Worm (Caenorhabditis elegans) whole organism, young adult: ENCODE measurements around the gene gpd-4.
A peak's percentile ranks its signal among the peaks of the same experiment; 100 is the strongest.

Experiments used
- C06A6.2 ChIP-seq: fragments of 200-800 bp; sonication (Bioruptor generic); conservative IDR thresholded peaks from 2 replicates; pipeline ENCODE4 v1.3.6; 2022; ENCODE audit warnings: missing genetic modification characterization, missing compliant biosample characterization
- C17E4.6 ChIP-seq: fragments of 200-800 bp; sonication (Bioruptor generic); IDR thresholded peaks from 2 replicates; pipeline ENCODE4 v1.3.6; 2022; ENCODE audit warnings: missing genetic modification reagents, missing genetic modification characterization, missing compliant biosample characterization
- F37B4.10 ChIP-seq: fragments of 200-800 bp; sonication (Bioruptor generic); IDR thresholded peaks from 2 replicates; pipeline ENCODE4 v1.3.6; 2022; ENCODE audit warnings: missing genetic modification characterization, missing compliant biosample characterization
- F39B2.1 ChIP-seq: fragments of 200-800 bp; sonication (Bioruptor generic); IDR thresholded peaks from 2 replicates; pipeline ENCODE4 v1.3.6; 2022; ENCODE audit warnings: missing genetic modification reagents, missing genetic modification characterization, missing compliant biosample characterization
- F49E8.2 ChIP-seq: sonication (generic microtip); optimal IDR thresholded peaks from 3 replicates; lab custom pipeline; 2017; ENCODE audit warnings: missing genetic modification characterization, mild to moderate bottlenecking, missing compliant biosample characterization, antibody characterized with exemption, moderate library complexity; ENCODE audit not compliant: insufficient read depth
- F55B11.4 ChIP-seq: sonication (generic microtip); optimal IDR thresholded peaks from 2 replicates; lab custom pipeline; 2016; ENCODE audit warnings: missing compliant biosample characterization, missing genetic modification characterization, borderline replicate concordance; ENCODE audit not compliant: insufficient read depth
- K11D2.4 ChIP-seq: fragments of 200-800 bp; sonication (Bioruptor generic); IDR thresholded peaks from 2 replicates; pipeline ENCODE4 v1.3.6; 2022; ENCODE audit warnings: missing genetic modification reagents, missing genetic modification characterization, missing compliant biosample characterization
- T26A5.8 ChIP-seq: sonication (generic microtip); optimal IDR thresholded peaks from 2 replicates; lab custom pipeline; 2016; ENCODE audit warnings: missing genetic modification characterization, missing compliant biosample characterization
- Y56A3A.18 ChIP-seq: fragments of 200-800 bp; sonication (Bioruptor generic); IDR thresholded peaks from 2 replicates; pipeline ENCODE4 v1.3.6; 2022; ENCODE audit warnings: missing genetic modification reagents, missing genetic modification characterization, missing compliant biosample characterization
- Y79H2A.3 ChIP-seq: fragments of 200-800 bp; sonication (Bioruptor generic); conservative IDR thresholded peaks from 2 replicates; pipeline ENCODE4 v1.3.6; 2022; ENCODE audit warnings: missing genetic modification reagents, missing genetic modification characterization, missing compliant biosample characterization
- ZK185.1 ChIP-seq: sonication (generic microtip); optimal IDR thresholded peaks from 2 replicates; lab custom pipeline; 2016; ENCODE audit warnings: mild to moderate bottlenecking, missing genetic modification characterization, missing compliant biosample characterization; ENCODE audit not compliant: poor library complexity, severe bottlenecking
- attf-3 ChIP-seq: fragments of 200-800 bp; sonication (Bioruptor generic); conservative IDR thresholded peaks from 2 replicates; pipeline ENCODE4 v1.3.6; 2022; ENCODE audit warnings: missing genetic modification reagents, missing genetic modification characterization, missing compliant biosample characterization
- attf-5 ChIP-seq: fragments of 200-800 bp; sonication (Bioruptor generic); optimal IDR thresholded peaks from 2 replicates; lab custom pipeline; 2018; ENCODE audit warnings: mild to moderate bottlenecking, missing genetic modification characterization, missing compliant biosample characterization
- attf-6 ChIP-seq: fragments of 200-800 bp; sonication (Bioruptor generic); IDR thresholded peaks from 2 replicates; pipeline ENCODE4 v1.3.6; 2022; ENCODE audit warnings: missing genetic modification reagents, missing genetic modification characterization, missing compliant biosample characterization
- bed-1 ChIP-seq: fragments of 200-800 bp; sonication (Bioruptor generic); IDR thresholded peaks from 2 replicates; pipeline ENCODE4 v1.3.6; 2022; ENCODE audit warnings: missing genetic modification reagents, missing genetic modification characterization, missing compliant biosample characterization
- cebp-2 ChIP-seq: fragments of 200-800 bp; sonication (Bioruptor generic); IDR thresholded peaks from 2 replicates; pipeline ENCODE4 v1.3.6; 2022; ENCODE audit warnings: missing genetic modification characterization, missing compliant biosample characterization
- ceh-100 ChIP-seq: fragments of 200-800 bp; sonication (Bioruptor generic); IDR thresholded peaks from 2 replicates; pipeline ENCODE4 v1.3.6; 2022; ENCODE audit warnings: missing genetic modification reagents, missing genetic modification characterization, missing compliant biosample characterization
- ceh-40 ChIP-seq: fragments of 200-800 bp; sonication (Bioruptor generic); IDR thresholded peaks from 2 replicates; pipeline ENCODE4 v1.3.6; 2022; ENCODE audit warnings: missing genetic modification characterization, missing compliant biosample characterization
- ceh-58 ChIP-seq: fragments of 200-800 bp; sonication (Bioruptor generic); IDR thresholded peaks from 2 replicates; pipeline ENCODE4 v1.3.6; 2022; ENCODE audit warnings: missing genetic modification characterization, missing compliant biosample characterization
- chd-7 ChIP-seq: sonication (generic microtip); optimal IDR thresholded peaks from 2 replicates; lab custom pipeline; 2016; ENCODE audit warnings: mild to moderate bottlenecking, missing genetic modification characterization, moderate library complexity, missing compliant biosample characterization
- die-1 ChIP-seq: sonication (generic microtip); optimal IDR thresholded peaks from 2 replicates; lab custom pipeline; 2016; ENCODE audit warnings: missing genotype, mild to moderate bottlenecking, missing genetic modification characterization, missing compliant biosample characterization
- fkh-3 ChIP-seq: sonication (generic microtip); optimal IDR thresholded peaks from 2 replicates; lab custom pipeline; 2016; ENCODE audit warnings: mild to moderate bottlenecking, missing genetic modification characterization, missing compliant biosample characterization
- gei-17 ChIP-seq: fragments of 200-800 bp; sonication (Bioruptor generic); optimal IDR thresholded peaks from 2 replicates; lab custom pipeline; 2018; ENCODE audit warnings: mild to moderate bottlenecking, missing genetic modification characterization, missing compliant biosample characterization
- him-1 ChIP-seq: sonication (generic microtip); optimal IDR thresholded peaks from 2 replicates; lab custom pipeline; 2016; ENCODE audit warnings: missing genotype, missing genetic modification reagents, missing genetic modification characterization, missing compliant biosample characterization
- hlh-12 ChIP-seq: sonication (generic microtip); optimal IDR thresholded peaks from 2 replicates; lab custom pipeline; 2016; ENCODE audit warnings: missing genetic modification characterization, missing compliant biosample characterization
- hmg-1.2 ChIP-seq: fragments of 200-800 bp; sonication (Bioruptor generic); IDR thresholded peaks from 2 replicates; pipeline ENCODE4 v1.3.6; 2022; ENCODE audit warnings: missing genetic modification reagents, missing genetic modification characterization, missing compliant biosample characterization
- hmg-20 ChIP-seq: fragments of 200-800 bp; sonication (Bioruptor generic); IDR thresholded peaks from 2 replicates; pipeline ENCODE4 v1.3.6; 2022; ENCODE audit warnings: missing genetic modification reagents, missing genetic modification characterization, missing compliant biosample characterization
- hrde-1 ChIP-seq: sonication (generic microtip); optimal IDR thresholded peaks from 2 replicates; lab custom pipeline; 2016; ENCODE audit warnings: missing genetic modification characterization, mild to moderate bottlenecking, missing compliant biosample characterization, moderate library complexity, missing genotype, missing genetic modification reagents, borderline replicate concordance
- hsf-1 ChIP-seq: fragments of 200-800 bp; sonication (Bioruptor generic); IDR thresholded peaks from 2 replicates; pipeline ENCODE4 v1.3.6; 2022; ENCODE audit warnings: missing genetic modification reagents, missing genetic modification characterization, missing compliant biosample characterization
- lag-1 ChIP-seq: fragments of 200-800 bp; sonication (Bioruptor generic); IDR thresholded peaks from 2 replicates; pipeline ENCODE4 v1.3.6; 2022; ENCODE audit warnings: missing genetic modification reagents, missing genetic modification characterization, missing compliant biosample characterization
- lin-26 ChIP-seq: fragments of 200-800 bp; sonication (Bioruptor generic); IDR thresholded peaks from 2 replicates; pipeline ENCODE4 v1.3.6; 2022; ENCODE audit warnings: missing genetic modification reagents, missing genetic modification characterization, missing compliant biosample characterization
- lin-40 ChIP-seq: sonication (generic microtip); optimal IDR thresholded peaks from 2 replicates; lab custom pipeline; 2016; ENCODE audit warnings: missing genetic modification characterization, mild to moderate bottlenecking, missing compliant biosample characterization, missing genotype, missing genetic modification reagents
- lin-54 ChIP-seq: fragments of 200-800 bp; sonication (Bioruptor generic); optimal IDR thresholded peaks from 2 replicates; lab custom pipeline; 2018; ENCODE audit warnings: mild to moderate bottlenecking, missing genetic modification characterization, missing compliant biosample characterization
- lsy-27 ChIP-seq: sonication (generic microtip); optimal IDR thresholded peaks from 2 replicates; lab custom pipeline; 2017; ENCODE audit warnings: missing genetic modification characterization, mild to moderate bottlenecking, missing compliant biosample characterization, antibody characterized with exemption, missing genotype, borderline replicate concordance; ENCODE audit not compliant: insufficient read depth
- mes-4 ChIP-seq: sonication (generic microtip); optimal IDR thresholded peaks from 2 replicates; lab custom pipeline; 2016; ENCODE audit warnings: missing genotype, missing genetic modification characterization, missing compliant biosample characterization
- mxl-1 ChIP-seq: sonication (generic microtip); optimal IDR thresholded peaks from 2 replicates; lab custom pipeline; 2016; ENCODE audit warnings: missing genetic modification characterization, missing compliant biosample characterization
- nfya-1 ChIP-seq: sonication (generic microtip); optimal IDR thresholded peaks from 2 replicates; lab custom pipeline; 2017; ENCODE audit warnings: antibody characterized with exemption, missing compliant biosample characterization, missing genetic modification characterization, borderline replicate concordance; ENCODE audit not compliant: insufficient read depth
- nfyb-1 ChIP-seq: fragments of 200-800 bp; sonication (Bioruptor generic); IDR thresholded peaks from 2 replicates; pipeline ENCODE4 v1.3.6; 2022; ENCODE audit warnings: missing genetic modification reagents, missing genetic modification characterization, missing compliant biosample characterization
- nhr-27 ChIP-seq: fragments of 200-800 bp; sonication (Bioruptor generic); optimal IDR thresholded peaks from 2 replicates; lab custom pipeline; 2018; ENCODE audit warnings: mild to moderate bottlenecking, missing genetic modification characterization, moderate library complexity, missing compliant biosample characterization
- rec-8 ChIP-seq, 2 experiments: sonication (generic microtip); optimal IDR thresholded peaks; 2 replicates each; lab custom pipeline; 2016; ENCODE audit warnings: mild to moderate bottlenecking in 2 of 2, missing genetic modification characterization in 2 of 2, missing genetic modification reagents in 2 of 2, missing genotype in 2 of 2, missing biosample characterization in 1 of 2, missing compliant biosample characterization in 1 of 2, moderate library complexity in 1 of 2
- repo-1 ChIP-seq: sonication (generic microtip); optimal IDR thresholded peaks from 2 replicates; lab custom pipeline; 2017; ENCODE audit warnings: mild to moderate bottlenecking, missing genetic modification characterization, missing compliant biosample characterization
- sea-2 ChIP-seq: fragments of 200-800 bp; sonication (Bioruptor generic); IDR thresholded peaks from 2 replicates; pipeline ENCODE4 v1.3.6; 2022; ENCODE audit warnings: missing genetic modification characterization, missing compliant biosample characterization
- snpc-1.3 ChIP-seq: sonication (generic microtip); optimal IDR thresholded peaks from 2 replicates; lab custom pipeline; 2017; ENCODE audit warnings: missing genetic modification characterization, mild to moderate bottlenecking, missing compliant biosample characterization, antibody characterized with exemption, moderate library complexity, missing genotype, missing genetic modification reagents; ENCODE audit not compliant: insufficient read depth
- sptf-2 ChIP-seq: fragments of 200-800 bp; sonication (Bioruptor generic); optimal IDR thresholded peaks from 2 replicates; lab custom pipeline; 2018; ENCODE audit warnings: mild to moderate bottlenecking, missing genetic modification characterization, missing compliant biosample characterization
- tlf-1 ChIP-seq: fragments of 200-800 bp; sonication (Bioruptor generic); optimal IDR thresholded peaks from 2 replicates; lab custom pipeline; 2018; ENCODE audit warnings: mild to moderate bottlenecking, missing genetic modification characterization, missing compliant biosample characterization
- unc-62 ChIP-seq: fragments of 150-350 bp; optimal IDR thresholded peaks from 2 replicates; lab custom pipeline; 2014; ENCODE audit warnings: missing biosample characterization, missing genetic modification reagents, missing genetic modification characterization
- ztf-25 ChIP-seq: fragments of 200-800 bp; sonication (Bioruptor generic); IDR thresholded peaks from 2 replicates; pipeline ENCODE4 v1.3.6; 2022; ENCODE audit warnings: missing genetic modification reagents, missing genetic modification characterization, missing compliant biosample characterization
- ztf-26 ChIP-seq: sonication (generic microtip); optimal IDR thresholded peaks from 2 replicates; lab custom pipeline; 2017; ENCODE audit warnings: missing genetic modification characterization, missing compliant biosample characterization
- ztf-3 ChIP-seq: fragments of 200-800 bp; sonication (Bioruptor generic); optimal IDR thresholded peaks from 2 replicates; lab custom pipeline; 2018; ENCODE audit warnings: mild to moderate bottlenecking, missing genetic modification characterization, missing compliant biosample characterization

The gpd-4 gene

DNA sequence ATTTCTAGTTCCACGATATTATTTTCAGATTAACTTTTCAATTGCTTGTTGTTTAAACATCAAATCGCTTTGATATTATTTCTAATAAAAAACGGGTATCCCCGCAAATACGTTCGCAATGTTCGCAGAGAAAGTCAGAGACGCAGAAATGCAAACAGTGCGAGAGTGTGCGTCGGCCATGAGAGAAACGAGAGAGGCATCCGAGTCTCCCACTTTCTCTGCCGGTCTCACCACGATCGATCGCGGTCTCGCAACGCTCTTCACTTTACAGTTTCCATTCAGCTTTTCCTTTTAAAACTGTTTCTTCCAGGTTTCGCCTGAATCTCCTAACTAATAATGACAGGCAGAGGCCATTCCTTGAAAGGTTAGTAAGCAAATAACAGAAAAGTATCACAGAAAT is 3.3 kb downstream of the gpd-4 start, which contains the start of gene F33H1.4 (continued):
- TF ChIP-seq T26A5.8 (no peak), hmg-1.2 (GFP tag; lab: Robert Waterston, UW) (peak; percentile 97), sea-2 (GFP tag; lab: Robert Waterston, UW) (no peak), chd-7 (tag; lab: Kevin White, UChicago) (no peak), lin-40 (tag; lab: Kevin White, UChicago) (no peak), F55B11.4 (tag; lab: Kevin White, UChicago) (no peak), sptf-2 (no peak), repo-1 (tag; lab: Kevin White, UChicago) (peak; percentile 26), bed-1 (no peak), die-1 (tag; lab: Kevin White, UChicago) (no peak), attf-3 (no peak; the same call in 1 of the 2 replicates), cebp-2 (no peak), lsy-27 (tag; lab: Kevin White, UChicago) (no peak), ceh-40 (GFP tag; lab: Robert Waterston, UW) (no peak), mxl-1 (no peak), hmg-20 (GFP tag; lab: Robert Waterston, UW) (no peak), ztf-3 (no peak), lin-26 (no peak), lin-54 (GFP tag; lab: Kevin White, UChicago) (peak; percentile 45), hlh-12 (tag; lab: Kevin White, UChicago) (no peak), hrde-1 (tag; lab: Kevin White, UChicago) (no peak), lag-1 (GFP tag; lab: Robert Waterston, UW) (no peak), nfyb-1 (GFP tag; lab: Robert Waterston, UW) (0 out of 2 replicates have a peak, but pooled peaks have one; percentile 48), C17E4.6 (GFP tag; lab: Robert Waterston, UW) (no peak), ztf-25 (GFP tag; lab: Robert Waterston, UW) (no peak), ceh-58 (GFP tag; lab: Robert Waterston, UW) (no peak), tlf-1 (GFP tag; lab: Kevin White, UChicago) (peak; percentile 4), fkh-3 (no peak), nhr-27 (tag; lab: Kevin White, UChicago) (no peak), hsf-1 (GFP tag; lab: Robert Waterston, UW) (no peak), F37B4.10 (GFP tag; lab: Robert Waterston, UW) (no peak), Y56A3A.18 (GFP tag; lab: Robert Waterston, UW) (no peak), ZK185.1 (tag; lab: Kevin White, UChicago) (peak; percentile 50), ztf-26 (tag; lab: Kevin White, UChicago) (no peak), F39B2.1 (no peak), attf-5 (GFP tag; lab: Kevin White, UChicago) (peak; percentile 44), Y79H2A.3 (GFP tag; lab: Robert Waterston, UW) (no peak), nfya-1 (tag; lab: Kevin White, UChicago) (no peak), ceh-100 (peak; percentile 12; the same call in 1 of the 2 replicates), gei-17 (GFP tag; lab: Kevin White, UChicago) (no peak), C06A6.2 (GFP tag; lab: Robert Waterston, UW) (no peak), him-1 (tag; lab: Kevin White, UChicago) (no peak), K11D2.4 (GFP tag; lab: Robert Waterston, UW) (no peak), rec-8 (tag; optimal IDR thresholded peaks at IDR 0.05; lab: Kevin White, UChicago) (no peak), F49E8.2 (tag; lab: Kevin White, UChicago) (peak; percentile 60), snpc-1.3 (tag; lab: Kevin White, UChicago) (no peak), unc-62 (GFP tag; lab: Kevin White, UChicago) (no peak), mes-4 (tag; lab: Kevin White, UChicago) (no peak), attf-6 (GFP tag; lab: Robert Waterston, UW) (no peak)
